Fruit fly (Drosophila melanogaster) whole organism: Measurements from ENCODE around the gene mRpL44.

ENCODE experiments used
- CG8478 ChIP-seq: fragments of >200 bp; optimal IDR thresholded peaks from 2 replicates; lab custom pipeline; 2018; ENCODE audit warnings: inconsistent platforms
- Dll ChIP-seq: fragments of >200 bp; optimal IDR thresholded peaks from 2 replicates; lab custom pipeline; 2017
- EcR ChIP-seq, 2 experiments: fragments of >200 bp; optimal IDR thresholded peaks; 2 replicates each; lab custom pipeline; 2017; ENCODE audit warnings: missing biosample characterization in 2 of 2, missing genetic modification characterization in 2 of 2, missing genetic modification reagents in 2 of 2
- pan ChIP-seq: fragments of >200 bp; optimal IDR thresholded peaks from 2 replicates; lab custom pipeline; 2017
- psq ChIP-seq: fragments of >200 bp; optimal IDR thresholded peaks from 2 replicates; lab custom pipeline; 2017
- usp ChIP-seq: fragments of >200 bp; optimal IDR thresholded peaks from 2 replicates; lab custom pipeline; 2017; ENCODE audit warnings: missing biosample characterization, missing genetic modification characterization, mixed read lengths

mRpL44 gene

DNA sequence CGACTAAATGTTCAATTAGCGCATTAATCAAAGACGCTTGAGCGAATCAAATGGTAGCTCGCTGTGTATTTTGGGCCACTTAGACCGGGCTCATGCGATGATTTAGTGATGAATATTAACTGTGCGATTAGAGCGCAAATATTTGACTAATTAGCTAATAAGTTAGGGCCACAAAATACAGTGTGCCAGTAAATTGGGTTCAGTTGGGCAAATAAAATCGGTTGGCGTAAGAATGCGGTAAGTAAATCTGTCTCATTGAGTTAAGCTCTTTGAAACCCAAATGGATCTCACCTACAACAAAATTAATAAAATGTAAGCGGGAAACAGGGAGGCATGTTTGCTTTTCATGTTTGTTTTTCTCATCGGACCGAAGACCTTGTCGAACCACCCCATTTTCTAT is 50.0 kb downstream of the mRpL44 start:
- TF ChIP-seq pan (lab: Kevin White, UChicago) = no peak
- no peak for TF ChIP-seq CG8478 (lab: Kevin White, UChicago)
- no peak for TF ChIP-seq Dll (lab: Kevin White, UChicago)
- TF ChIP-seq usp (GFP tag; lab: Kevin White, UChicago) = no peak
- TF ChIP-seq EcR (GFP tag; optimal IDR thresholded peaks at IDR 0.05; lab: Kevin White, UChicago) = no peak
- no peak for TF ChIP-seq psq (lab: Kevin White, UChicago)
